Worm (Caenorhabditis elegans): ENCODE results near the gene txt-18.

DNA sequence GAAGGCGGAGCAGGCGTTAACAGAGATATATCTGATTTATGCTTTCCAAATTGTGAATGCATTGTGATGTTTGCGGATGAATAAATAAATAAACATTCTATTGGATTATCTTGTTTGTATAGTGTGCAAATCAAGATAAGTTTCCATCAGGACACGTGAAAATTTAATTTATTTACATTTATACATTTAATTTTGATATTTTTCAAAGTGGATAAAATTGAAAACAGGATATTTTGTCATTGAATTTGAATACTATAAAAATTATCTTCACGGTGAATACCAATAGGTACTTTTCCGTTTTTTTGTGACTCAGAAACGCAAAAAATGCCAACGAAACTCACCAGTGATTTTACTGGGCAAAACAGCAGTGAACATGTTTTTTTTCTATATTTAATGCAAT, 47.3 kb downstream of the txt-18 start, which contains the start of gene F58F12.3:
- TF ChIP-seq madf-8 (GFP tag; conservative IDR thresholded peaks at IDR 0.05): no peak
- TF ChIP-seq snpc-4 (GFP tag; optimal IDR thresholded peaks at IDR 0.05): no peak
- TF ChIP-seq snpc-4 (tag; optimal IDR thresholded peaks at IDR 0.05): no peak
- no peak for TF ChIP-seq Y53G8AR.9 (GFP tag; conservative IDR thresholded peaks at IDR 0.05)
- TF ChIP-seq T07F8.4 (tag; optimal IDR thresholded peaks at IDR 0.05): no peak
- TF ChIP-seq pha-4 (tag; optimal IDR thresholded peaks at IDR 0.05): no peak
- no peak for TF ChIP-seq hrde-1 (tag; optimal IDR thresholded peaks at IDR 0.05; ENCODE audit: borderline replicate concordance)
- TF ChIP-seq hmg-20 (GFP tag; IDR thresholded peaks at IDR 0.05): no peak
